Worm (Caenorhabditis elegans) whole organism, L4 larva: ENCODE results near the gene F58A4.1.

Experiments
- D1046.2 ChIP-seq: fragments of 200-800 bp; sonication (Bioruptor generic); IDR thresholded peaks from 2 replicates; pipeline ENCODE4 v1.3.6; 2022; ENCODE audit warnings: missing genetic modification characterization, missing compliant biosample characterization
- F26F4.8 ChIP-seq: fragments of 200-800 bp; sonication (Bioruptor generic); conservative IDR thresholded peaks from 2 replicates; pipeline ENCODE4 v1.3.6; 2022; ENCODE audit warnings: missing genetic modification characterization, missing compliant biosample characterization
- T26A8.4 ChIP-seq: fragments of 200-800 bp; sonication (Bioruptor generic); IDR thresholded peaks from 2 replicates; pipeline ENCODE4 v1.3.6; 2022; ENCODE audit warnings: missing genetic modification characterization, missing compliant biosample characterization
- Y48G9A.11 ChIP-seq: fragments of 200-800 bp; sonication (Bioruptor generic); IDR thresholded peaks from 2 replicates; pipeline ENCODE4 v1.3.6; 2022; ENCODE audit warnings: missing genetic modification reagents, missing genetic modification characterization, missing compliant biosample characterization
- Y5F2A.4 ChIP-seq: fragments of 200-800 bp; sonication (Bioruptor generic); optimal IDR thresholded peaks from 2 replicates; lab custom pipeline; 2018; ENCODE audit warnings: mild to moderate bottlenecking, missing genetic modification characterization, missing compliant biosample characterization
- ZK337.2 ChIP-seq: fragments of 200-800 bp; sonication (Bioruptor generic); IDR thresholded peaks from 2 replicates; pipeline ENCODE4 v1.3.6; 2022; ENCODE audit warnings: missing genetic modification reagents, missing genetic modification characterization, missing compliant biosample characterization
- aha-1 ChIP-seq: fragments of 150-350 bp; peaks from one replicate; lab custom pipeline; 2014; ENCODE audit warnings: missing biosample characterization, missing genetic modification characterization
- ama-1 ChIP-seq: fragments of 150-350 bp; optimal IDR thresholded peaks from 2 replicates; lab custom pipeline; 2014; ENCODE audit warnings: inconsistent platforms, mixed read lengths
- arid-1 ChIP-seq: fragments of 200-800 bp; sonication (Bioruptor generic); conservative IDR thresholded peaks from 2 replicates; pipeline ENCODE4 v1.3.6; 2022; ENCODE audit warnings: missing genetic modification reagents, missing genetic modification characterization, missing compliant biosample characterization
- attf-4 ChIP-seq: sonication (generic microtip); optimal IDR thresholded peaks from 3 replicates; lab custom pipeline; 2017; ENCODE audit warnings: missing biosample characterization, missing genetic modification characterization
- daf-16 ChIP-seq, 3 experiments: sonication (generic microtip); optimal IDR thresholded peaks; 2 replicates each; lab custom pipeline; 2016 to 2017; ENCODE audit warnings: missing genetic modification characterization in 3 of 3, missing genetic modification reagents in 3 of 3, mild to moderate bottlenecking in 2 of 3, missing compliant biosample characterization in 2 of 3, missing biosample characterization in 1 of 3, moderate library complexity in 1 of 3
- daf-8 ChIP-seq: fragments of 200-800 bp; sonication (Bioruptor generic); IDR thresholded peaks from 2 replicates; pipeline ENCODE4 v1.3.6; 2022; ENCODE audit warnings: missing genetic modification characterization, missing compliant biosample characterization
- dmd-6 ChIP-seq: fragments of 200-800 bp; sonication (Bioruptor generic); IDR thresholded peaks from 2 replicates; pipeline ENCODE4 v1.3.6; 2022; ENCODE audit warnings: missing genetic modification reagents, missing genetic modification characterization, missing compliant biosample characterization
- dmd-8 ChIP-seq: fragments of 200-800 bp; sonication (Bioruptor generic); IDR thresholded peaks from 2 replicates; pipeline ENCODE4 v1.3.6; 2022; ENCODE audit warnings: missing genetic modification characterization, missing compliant biosample characterization
- duxl-1 ChIP-seq: sonication (generic microtip); optimal IDR thresholded peaks from 2 replicates; lab custom pipeline; 2016; ENCODE audit warnings: mild to moderate bottlenecking, missing genetic modification characterization, moderate library complexity, missing compliant biosample characterization; ENCODE audit not compliant: poor library complexity
- dve-1 ChIP-seq: sonication (generic microtip); optimal IDR thresholded peaks from 2 replicates; lab custom pipeline; 2017; ENCODE audit warnings: antibody characterized with exemption, mild to moderate bottlenecking, missing genetic modification characterization, missing compliant biosample characterization; ENCODE audit not compliant: insufficient read depth
- egl-43 ChIP-seq: fragments of 200-800 bp; sonication (Bioruptor generic); IDR thresholded peaks from 2 replicates; pipeline ENCODE4 v1.3.6; 2022; ENCODE audit warnings: missing genetic modification reagents, missing genetic modification characterization, missing compliant biosample characterization
- fos-1 ChIP-seq: fragments of 150-350 bp; optimal IDR thresholded peaks from 2 replicates; lab custom pipeline; 2014; ENCODE audit warnings: missing biosample characterization, missing genetic modification characterization
- hlh-30 ChIP-seq: sonication (generic microtip); optimal IDR thresholded peaks from 2 replicates; lab custom pipeline; 2017; ENCODE audit warnings: antibody characterized with exemption, mild to moderate bottlenecking, missing genetic modification characterization, missing compliant biosample characterization; ENCODE audit not compliant: insufficient read depth
- hmg-1.1 ChIP-seq: fragments of 200-800 bp; sonication (Bioruptor generic); IDR thresholded peaks from 2 replicates; pipeline ENCODE4 v1.3.6; 2022; ENCODE audit warnings: missing genetic modification reagents, missing genetic modification characterization, missing compliant biosample characterization
- lin-1 ChIP-seq: fragments of 200-800 bp; sonication (Bioruptor generic); IDR thresholded peaks from 2 replicates; pipeline ENCODE4 v1.3.6; 2022; ENCODE audit warnings: missing genetic modification reagents, missing genetic modification characterization, missing compliant biosample characterization
- lin-15B ChIP-seq: fragments of 150-350 bp; sonication (generic microtip); optimal IDR thresholded peaks from 3 replicates; lab custom pipeline; 2014; ENCODE audit warnings: missing biosample characterization, missing genetic modification characterization
- lin-29 ChIP-seq: fragments of 200-800 bp; sonication (Bioruptor generic); IDR thresholded peaks from 2 replicates; pipeline ENCODE4 v1.3.6; 2022; ENCODE audit warnings: missing genetic modification reagents, missing genetic modification characterization, missing compliant biosample characterization
- lsy-2 ChIP-seq, 2 experiments: fragments of 150-350 bp in 1 of 2; sonication (generic microtip) in 1 of 2; optimal IDR thresholded peaks; 2 replicates each; lab custom pipeline; 2014 to 2017; ENCODE audit warnings: missing biosample characterization in 2 of 2, missing genetic modification characterization in 2 of 2
- madf-9 ChIP-seq: fragments of 200-800 bp; sonication (Bioruptor generic); conservative IDR thresholded peaks from 2 replicates; pipeline ENCODE4 v1.3.6; 2022; ENCODE audit warnings: missing genetic modification reagents, missing genetic modification characterization, missing compliant biosample characterization
- mdl-1 ChIP-seq, 2 experiments: fragments of 150-350 bp in 1 of 2; sonication (generic microtip) in 1 of 2; optimal IDR thresholded peaks; 2 replicates each; lab custom pipeline; 2014 to 2017; ENCODE audit warnings: missing biosample characterization in 2 of 2, missing genetic modification characterization in 2 of 2
- mep-1 ChIP-seq: fragments of 150-350 bp; sonication (generic microtip); optimal IDR thresholded peaks from 3 replicates; lab custom pipeline; 2014; ENCODE audit warnings: missing biosample characterization, missing genetic modification characterization
- mes-2 ChIP-seq: sonication (generic microtip); optimal IDR thresholded peaks from 2 replicates; lab custom pipeline; 2016; ENCODE audit warnings: missing genotype, mild to moderate bottlenecking, missing genetic modification characterization, missing compliant biosample characterization; ENCODE audit not compliant: poor library complexity, severe bottlenecking
- mxl-2 ChIP-seq: fragments of 200-800 bp; sonication (Bioruptor generic); conservative IDR thresholded peaks from 2 replicates; pipeline ENCODE4 v1.3.6; 2022; ENCODE audit warnings: missing genetic modification reagents, missing genetic modification characterization, missing compliant biosample characterization
- nhr-237 ChIP-seq: sonication (generic microtip); optimal IDR thresholded peaks from 2 replicates; lab custom pipeline; 2017; ENCODE audit warnings: missing biosample characterization, missing genetic modification characterization
- nhr-28 ChIP-seq: fragments of 150-350 bp; optimal IDR thresholded peaks from 2 replicates; lab custom pipeline; 2014; ENCODE audit warnings: missing biosample characterization, missing genetic modification characterization
- nhr-42 ChIP-seq: fragments of 200-800 bp; sonication (Bioruptor generic); IDR thresholded peaks from 2 replicates; pipeline ENCODE4 v1.3.6; 2022; ENCODE audit warnings: missing genetic modification characterization, missing compliant biosample characterization
- nhr-76 ChIP-seq: fragments of 150-350 bp; optimal IDR thresholded peaks from 2 replicates; lab custom pipeline; 2014; ENCODE audit warnings: missing biosample characterization, missing genetic modification characterization
- nhr-77 ChIP-seq: fragments of 150-350 bp; optimal IDR thresholded peaks from 2 replicates; lab custom pipeline; 2014; ENCODE audit warnings: missing biosample characterization, missing genetic modification characterization
- pqm-1 ChIP-seq: sonication (generic microtip); optimal IDR thresholded peaks from 2 replicates; lab custom pipeline; 2017; ENCODE audit warnings: missing biosample characterization, missing genetic modification characterization
- set-16 ChIP-seq: fragments of 200-800 bp; sonication (Bioruptor generic); IDR thresholded peaks from 2 replicates; pipeline ENCODE4 v1.3.6; 2022; ENCODE audit warnings: missing genetic modification reagents, missing genetic modification characterization, missing compliant biosample characterization
- tag-97 ChIP-seq: fragments of 200-800 bp; sonication (Bioruptor generic); IDR thresholded peaks from 2 replicates; pipeline ENCODE4 v1.3.6; 2022; ENCODE audit warnings: missing genetic modification characterization, missing compliant biosample characterization
- tra-1 ChIP-seq: fragments of 200-800 bp; sonication (Bioruptor generic); IDR thresholded peaks from 2 replicates; pipeline ENCODE4 v1.3.6; 2022; ENCODE audit warnings: missing genetic modification reagents, missing genetic modification characterization, missing compliant biosample characterization
- unc-39 ChIP-seq: sonication (generic microtip); optimal IDR thresholded peaks from 2 replicates; lab custom pipeline; 2017; ENCODE audit warnings: missing biosample characterization, missing genetic modification characterization
- unc-62 ChIP-seq, 3 experiments: fragments of 150-350 bp in 1 of 3; sonication (generic microtip); optimal IDR thresholded peaks in 2 of 3; peaks in 1 of 3; 1 replicate in 1 of 3; 2 replicates in 2 of 3; lab custom pipeline; 2014 to 2017; ENCODE audit warnings: missing biosample characterization in 3 of 3, missing genetic modification characterization in 3 of 3, missing genetic modification reagents in 3 of 3, missing genotype in 1 of 3
- ztf-7 ChIP-seq: fragments of 150-350 bp; optimal IDR thresholded peaks from 2 replicates; lab custom pipeline; 2014; ENCODE audit warnings: missing biosample characterization, missing genetic modification characterization

Gene F58A4.1

DNA sequence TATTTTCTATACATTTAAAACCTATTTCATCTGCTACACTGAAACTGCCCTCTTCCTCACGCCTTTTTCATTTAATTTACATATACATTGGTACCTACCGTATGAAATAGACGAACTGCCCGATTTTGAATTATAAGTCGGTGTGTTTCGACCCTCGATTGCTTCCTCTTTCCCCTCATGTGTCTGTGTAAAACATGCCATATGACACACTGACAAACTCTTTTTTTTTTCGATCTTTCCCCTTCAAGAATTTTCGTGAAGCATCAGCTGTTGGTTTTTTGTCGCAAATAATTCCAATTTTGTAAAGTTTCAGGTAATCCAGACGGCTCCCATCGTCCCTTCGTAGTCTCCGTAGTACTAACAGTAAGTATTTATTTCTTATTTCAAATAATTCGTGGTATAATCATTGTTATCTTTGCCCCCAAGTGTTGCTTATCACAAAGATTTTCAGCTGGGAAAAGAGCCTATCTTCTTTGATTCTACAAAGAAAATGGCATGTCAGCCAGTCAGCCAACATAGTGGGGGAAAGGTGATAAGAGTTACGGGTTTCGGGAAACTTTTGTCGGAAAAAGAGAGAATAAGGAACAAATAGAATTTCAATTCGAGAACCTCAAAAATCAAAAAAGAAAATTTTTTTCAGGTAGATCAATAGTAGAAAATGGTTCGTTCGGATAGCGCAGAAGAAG, 23.7 kb downstream of the F58A4.1 start:
- TF ChIP-seq attf-4 (tag; lab: Kevin White, UChicago) (no peak), nhr-42 (GFP tag; lab: Robert Waterston, UW) (no peak), D1046.2 (GFP tag; lab: Robert Waterston, UW) (no peak), ztf-7 (no peak), dve-1 (peak; percentile 57), fos-1 (no peak), hlh-30 (peak; percentile 55), nhr-77 (tag; lab: Kevin White, UChicago) (peak; percentile 42), daf-16 (GFP tag; optimal IDR thresholded peaks at IDR 0.05; lab: Kevin White, UChicago) (no peak), daf-16 (tag; optimal IDR thresholded peaks at IDR 0.05; lab: Kevin White, UChicago) (peak; percentile 84), dmd-8 (GFP tag; lab: Robert Waterston, UW) (no peak), daf-8 (GFP tag; lab: Robert Waterston, UW) (no peak), mep-1 (tag; lab: Kevin White, UChicago) (peak; percentile 5), lin-1 (GFP tag; lab: Robert Waterston, UW) (no peak), lin-15B (no peak), mes-2 (peak; percentile 11), nhr-76 (tag; lab: Kevin White, UChicago) (no peak), lsy-2 (tag; optimal IDR thresholded peaks at IDR 0.05; lab: Kevin White, UChicago) (peak in 1 of 2 experiments; percentile 28), dmd-6 (peak; percentile 53), Y5F2A.4 (GFP tag; lab: Kevin White, UChicago) (no peak), nhr-28 (tag; lab: Kevin White, UChicago) (peak; percentile 77), nhr-237 (tag; lab: Kevin White, UChicago) (no peak), unc-39 (no peak), pqm-1 (tag; lab: Kevin White, UChicago) (peak; percentile 87)

DNA sequence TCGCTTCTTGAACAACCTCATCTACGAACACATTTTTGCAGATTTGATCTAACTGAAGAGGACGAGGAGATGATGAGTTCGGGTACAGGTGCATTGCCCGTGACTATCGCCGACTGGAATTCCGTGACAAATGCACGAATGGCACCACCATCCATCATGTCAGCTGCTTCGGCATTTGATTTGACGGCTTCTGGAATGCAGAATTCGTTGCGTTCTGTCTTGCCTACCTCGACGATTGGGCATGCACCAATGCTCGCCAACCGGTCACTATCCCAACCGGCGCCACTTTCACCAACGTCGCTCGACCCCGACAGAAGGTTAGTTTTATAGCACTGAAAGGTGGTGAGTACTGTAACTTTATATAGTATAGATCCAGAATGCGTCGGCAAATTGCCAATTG, 25.2 kb downstream of the F58A4.1 start:
- peak; percentile 45 for TF ChIP-seq set-16 (GFP tag; lab: Robert Waterston, UW)
- no peak for TF ChIP-seq mep-1 (tag; lab: Kevin White, UChicago)
- 0 out of 2 replicates have a peak, but pooled peaks have one; percentile 22 for TF ChIP-seq dmd-8 (GFP tag; lab: Robert Waterston, UW)
- TF ChIP-seq unc-62 (GFP tag; optimal IDR thresholded peaks at IDR 0.05 in 1 of 2; lab: Kevin White, UChicago), result peak in 1 of 2 experiments; percentile 33
- TF ChIP-seq unc-62 (tag; optimal IDR thresholded peaks at IDR 0.05; lab: Kevin White, UChicago), result no peak
- peak; percentile 75 for TF ChIP-seq aha-1 (tag; lab: Kevin White, UChicago)
- TF ChIP-seq tag-97 (GFP tag; lab: Robert Waterston, UW), result no peak

DNA sequence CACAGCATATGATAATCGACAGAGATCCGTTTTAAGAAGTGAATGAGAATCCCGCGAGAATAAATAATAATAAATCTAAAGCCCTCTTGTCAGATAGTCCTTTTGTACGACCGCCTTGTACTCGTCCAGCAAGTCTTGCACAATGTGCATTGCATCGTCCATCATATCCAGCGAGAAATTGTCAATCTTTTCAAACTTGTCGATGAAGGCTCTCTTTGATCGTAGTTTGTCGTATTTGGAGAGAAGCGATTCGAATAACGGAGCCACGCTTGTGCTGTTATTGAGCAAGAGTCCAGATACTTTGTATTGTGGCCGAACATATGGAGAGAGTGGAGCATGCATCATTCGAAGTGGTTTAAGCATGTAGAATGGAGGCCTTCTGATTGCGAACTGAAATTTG, 28.3 kb downstream of the F58A4.1 start:
- TF ChIP-seq Y48G9A.11 (GFP tag; lab: Robert Waterston, UW) (peak; percentile 21; the same call in 1 of the 2 replicates), mes-2 (peak; percentile 28), ZK337.2 (GFP tag; lab: Robert Waterston, UW) (no peak), aha-1 (tag; lab: Kevin White, UChicago) (peak; percentile 17), hmg-1.1 (GFP tag; lab: Robert Waterston, UW) (0 out of 2 replicates have a peak, but pooled peaks have one; percentile 24), ama-1 (lab: Kevin White, UChicago) (peak; percentile 23), duxl-1 (peak; percentile 58), arid-1 (peak; percentile 25; the same call in 1 of the 2 replicates), F26F4.8 (GFP tag; lab: Robert Waterston, UW) (no peak), madf-9 (GFP tag; lab: Robert Waterston, UW) (peak; percentile 31; the same call in 1 of the 2 replicates), lin-29 (GFP tag; lab: Robert Waterston, UW) (0 out of 2 replicates have a peak, but pooled peaks have one; percentile 26), mxl-2 (no peak), T26A8.4 (GFP tag; lab: Robert Waterston, UW) (0 out of 2 replicates have a peak, but pooled peaks have one; percentile 32), mdl-1 (tag; optimal IDR thresholded peaks at IDR 0.05; lab: Kevin White, UChicago) (no peak), tra-1 (GFP tag; lab: Robert Waterston, UW) (0 out of 2 replicates have a peak, but pooled peaks have one; percentile 24), egl-43 (GFP tag; lab: Robert Waterston, UW) (0 out of 2 replicates have a peak, but pooled peaks have one; percentile 35)
